Fruit fly (Drosophila melanogaster) whole organism, embryonic: Measurements from ENCODE around the gene CG15142.

Source experiments
- Awh ChIP-seq: fragments of 200-800 bp; sonication (Bioruptor generic); IDR thresholded peaks from 2 replicates; pipeline ENCODE4, ENCODE4 v1.3.6; 2022; ENCODE audit warnings: missing biosample characterization, missing genetic modification characterization
- BEAF-32 ChIP-seq: fragments of 200-800 bp; sonication (Bioruptor generic); optimal IDR thresholded peaks from 3 replicates; lab custom pipeline; 2017; ENCODE audit warnings: missing biosample characterization, missing genetic modification characterization, mild to moderate bottlenecking, moderate library complexity, missing genetic modification reagents
- Bdp1 ChIP-seq: fragments of 200-800 bp; sonication (Bioruptor generic); optimal IDR thresholded peaks from 3 replicates; lab custom pipeline; 2016; ENCODE audit warnings: missing biosample characterization, missing genetic modification characterization
- CG10431 ChIP-seq: fragments of 200-800 bp; sonication (Bioruptor generic); optimal IDR thresholded peaks from 3 replicates; lab custom pipeline; 2018; ENCODE audit warnings: missing biosample characterization, mild to moderate bottlenecking, missing genetic modification characterization
- CG10959 ChIP-seq: fragments of 200-800 bp; sonication (Bioruptor generic); IDR thresholded peaks from 2 replicates; pipeline ENCODE4 v1.3.6; 2022; ENCODE audit warnings: missing biosample characterization, missing genetic modification characterization
- CG11093 ChIP-seq: fragments of 200-800 bp; sonication (Bioruptor generic); IDR thresholded peaks from 3 replicates; pipeline ENCODE4 v1.3.6; 2022; ENCODE audit warnings: missing biosample characterization, missing genetic modification characterization
- CG12219 ChIP-seq: fragments of 200-800 bp; sonication (Bioruptor generic); optimal IDR thresholded peaks from 3 replicates; lab custom pipeline; 2018; ENCODE audit warnings: missing biosample characterization, mild to moderate bottlenecking, missing genetic modification characterization
- CG12236 ChIP-seq: fragments of 200-800 bp; sonication (Bioruptor generic); optimal IDR thresholded peaks from 2 replicates; lab custom pipeline; 2016; ENCODE audit warnings: missing biosample characterization, missing genetic modification characterization
- CG12942 ChIP-seq: fragments of 200-800 bp; sonication (Bioruptor generic); optimal IDR thresholded peaks from 3 replicates; lab custom pipeline; 2016; ENCODE audit warnings: missing biosample characterization, missing genetic modification characterization
- CG13424 ChIP-seq: fragments of 200-800 bp; sonication (Bioruptor generic); optimal IDR thresholded peaks from 2 replicates; lab custom pipeline; 2019; ENCODE audit warnings: missing biosample characterization, mild to moderate bottlenecking, missing genetic modification characterization, moderate library complexity
- CG13624 ChIP-seq: fragments of 200-800 bp; sonication (Bioruptor generic); optimal IDR thresholded peaks from 2 replicates; lab custom pipeline; 2016; ENCODE audit warnings: missing biosample characterization, missing genetic modification characterization
- CG13775 ChIP-seq: fragments of 200-800 bp; sonication (Bioruptor generic); optimal IDR thresholded peaks from 3 replicates; lab custom pipeline; 2017; ENCODE audit warnings: missing biosample characterization, mild to moderate bottlenecking, missing genetic modification characterization
- CG14710 ChIP-seq: fragments of 200-800 bp; sonication (Bioruptor generic); optimal IDR thresholded peaks from 3 replicates; lab custom pipeline; 2019; ENCODE audit warnings: missing biosample characterization, mild to moderate bottlenecking, missing genetic modification characterization, moderate library complexity
- CG1529 ChIP-seq: fragments of 200-800 bp; sonication (Bioruptor generic); optimal IDR thresholded peaks from 3 replicates; lab custom pipeline; 2018; ENCODE audit warnings: missing biosample characterization, missing genetic modification characterization
- CG15514 ChIP-seq: fragments of 200-800 bp; sonication (Bioruptor generic); optimal IDR thresholded peaks from 3 replicates; lab custom pipeline; 2017; ENCODE audit warnings: missing biosample characterization, missing genetic modification characterization, mild to moderate bottlenecking, moderate library complexity, missing genetic modification reagents
- CG15601 ChIP-seq: fragments of 200-800 bp; sonication (Bioruptor generic); optimal IDR thresholded peaks from 3 replicates; lab custom pipeline; 2019; ENCODE audit warnings: missing biosample characterization, mild to moderate bottlenecking, missing genetic modification characterization, moderate library complexity
- CG18476 ChIP-seq: fragments of 200-800 bp; sonication (Bioruptor generic); optimal IDR thresholded peaks from 2 replicates; lab custom pipeline; 2016; ENCODE audit warnings: missing biosample characterization, mild to moderate bottlenecking, missing genetic modification characterization
- CG18619 ChIP-seq: fragments of 200-800 bp; sonication (Bioruptor generic); optimal IDR thresholded peaks from 3 replicates; lab custom pipeline; 2017; ENCODE audit warnings: missing biosample characterization, mild to moderate bottlenecking, missing genetic modification characterization
- CG2889 ChIP-seq: fragments of 200-800 bp; sonication (Bioruptor generic); IDR thresholded peaks from 3 replicates; pipeline ENCODE4 v1.3.6; 2022; ENCODE audit warnings: missing biosample characterization, missing genetic modification characterization
- CG30403 ChIP-seq: fragments of 200-800 bp; sonication (Bioruptor generic); optimal IDR thresholded peaks from 3 replicates; lab custom pipeline; 2016; ENCODE audit warnings: missing biosample characterization, missing genetic modification characterization
- CG30431 ChIP-seq: fragments of 200-800 bp; sonication (Bioruptor generic); optimal IDR thresholded peaks from 2 replicates; lab custom pipeline; 2017; ENCODE audit warnings: missing biosample characterization, missing genetic modification characterization
- CG3065 ChIP-seq: fragments of 200-800 bp; sonication (Bioruptor generic); optimal IDR thresholded peaks from 2 replicates; lab custom pipeline; 2016; ENCODE audit warnings: missing biosample characterization, missing genetic modification characterization
- CG32532 ChIP-seq: fragments of 200-800 bp; sonication (Bioruptor generic); IDR thresholded peaks from 2 replicates; pipeline ENCODE4 v1.3.6; 2022; ENCODE audit warnings: missing biosample characterization, missing genetic modification characterization
- CG32772 ChIP-seq: fragments of 200-800 bp; sonication (Bioruptor generic); IDR thresholded peaks from 2 replicates; pipeline ENCODE4 v1.3.6; 2022; ENCODE audit warnings: missing biosample characterization, missing genetic modification characterization
- CG4617 ChIP-seq: fragments of 200-800 bp; sonication (Bioruptor generic); optimal IDR thresholded peaks from 3 replicates; lab custom pipeline; 2016; ENCODE audit warnings: missing biosample characterization, missing genetic modification characterization, borderline replicate concordance
- CG7372 ChIP-seq: fragments of 200-800 bp; sonication (Bioruptor generic); IDR thresholded peaks from 2 replicates; pipeline ENCODE4 v1.3.6; 2022; ENCODE audit warnings: missing biosample characterization, missing genetic modification characterization
- CG7786 ChIP-seq: fragments of 200-800 bp; sonication (Bioruptor generic); optimal IDR thresholded peaks from 2 replicates; lab custom pipeline; 2016; ENCODE audit warnings: missing biosample characterization, missing genetic modification characterization
- CTCF ChIP-seq: fragments of 200-800 bp; sonication (Bioruptor generic); optimal IDR thresholded peaks from 2 replicates; lab custom pipeline; 2017; ENCODE audit warnings: missing biosample characterization, mild to moderate bottlenecking, missing genetic modification characterization, moderate library complexity
- Drgx ChIP-seq: fragments of 200-800 bp; sonication (Bioruptor generic); IDR thresholded peaks from 2 replicates; pipeline ENCODE4 v1.3.6; 2022; ENCODE audit warnings: missing biosample characterization, missing genetic modification characterization
- Elba2 ChIP-seq: fragments of 200-800 bp; sonication (Bioruptor generic); optimal IDR thresholded peaks from 3 replicates; lab custom pipeline; 2016; ENCODE audit warnings: missing biosample characterization, missing genetic modification characterization
- HmgD ChIP-seq: fragments of 200-800 bp; sonication (Bioruptor generic); optimal IDR thresholded peaks from 3 replicates; lab custom pipeline; 2016; ENCODE audit warnings: missing biosample characterization, missing genetic modification characterization
- Hr78 ChIP-seq, 2 experiments: fragments of 200-800 bp in 1 of 2; fragments of >200 bp in 1 of 2; sonication (Bioruptor generic) in 1 of 2; optimal IDR thresholded peaks; 2 replicates each; lab custom pipeline; 2017 to 2019; ENCODE audit warnings: missing biosample characterization in 2 of 2, missing genetic modification characterization in 2 of 2, mild to moderate bottlenecking in 1 of 2, moderate library complexity in 1 of 2
- Nf-YC ChIP-seq: fragments of 200-800 bp; optimal IDR thresholded peaks from 3 replicates; lab custom pipeline; 2019; ENCODE audit warnings: missing biosample characterization, mild to moderate bottlenecking, missing genetic modification characterization, moderate library complexity
- Rx ChIP-seq: fragments of 200-800 bp; sonication (Bioruptor generic); IDR thresholded peaks from 2 replicates; pipeline ENCODE4 v1.3.6; 2022; ENCODE audit warnings: missing biosample characterization, missing genetic modification characterization
- YL-1 ChIP-seq: fragments of 200-800 bp; sonication (Bioruptor generic); optimal IDR thresholded peaks from 3 replicates; lab custom pipeline; 2017; ENCODE audit warnings: missing biosample characterization, mild to moderate bottlenecking, missing genetic modification characterization
- abd-A ChIP-seq: fragments of 200-800 bp; sonication (Bioruptor generic); optimal IDR thresholded peaks from 3 replicates; lab custom pipeline; 2019; ENCODE audit warnings: missing biosample characterization, mild to moderate bottlenecking, missing genetic modification characterization, moderate library complexity
- ac ChIP-seq: fragments of 200-800 bp; sonication (Bioruptor generic); optimal IDR thresholded peaks from 3 replicates; lab custom pipeline; 2017; ENCODE audit warnings: missing biosample characterization, mild to moderate bottlenecking, missing genetic modification characterization
- ase ChIP-seq: fragments of 200-800 bp; sonication (Bioruptor generic); IDR thresholded peaks from 3 replicates; pipeline ENCODE4 v1.3.6; 2022; ENCODE audit warnings: missing biosample characterization, missing genetic modification characterization
- bcd ChIP-seq: fragments of 200-800 bp; sonication (Bioruptor generic); optimal IDR thresholded peaks from 2 replicates; lab custom pipeline; 2017; ENCODE audit warnings: missing biosample characterization, mild to moderate bottlenecking, missing genetic modification characterization
- bsh ChIP-seq, 2 experiments: fragments of 200-800 bp; sonication (Bioruptor generic); optimal IDR thresholded peaks; 2 replicates each; lab custom pipeline; 2017 to 2018; ENCODE audit warnings: mild to moderate bottlenecking in 2 of 2, missing biosample characterization in 2 of 2, missing genetic modification characterization in 2 of 2, moderate library complexity in 1 of 2
- cg ChIP-seq: fragments of 200-800 bp; sonication (Bioruptor generic); optimal IDR thresholded peaks from 3 replicates; lab custom pipeline; 2019; ENCODE audit warnings: missing biosample characterization, mild to moderate bottlenecking, missing genetic modification characterization, moderate library complexity
- chm ChIP-seq: fragments of 200-800 bp; sonication (Bioruptor generic); IDR thresholded peaks from 2 replicates; pipeline ENCODE4 v1.3.6; 2022; ENCODE audit warnings: missing biosample characterization, missing genetic modification characterization
- dmrt11E ChIP-seq: fragments of 200-800 bp; sonication (Bioruptor generic); optimal IDR thresholded peaks from 3 replicates; lab custom pipeline; 2018; ENCODE audit warnings: missing biosample characterization, mild to moderate bottlenecking, missing genetic modification characterization, moderate library complexity
- eyg ChIP-seq: fragments of 200-800 bp; sonication (Bioruptor generic); optimal IDR thresholded peaks from 3 replicates; lab custom pipeline; 2016; ENCODE audit warnings: missing biosample characterization, missing genetic modification characterization
- fru ChIP-seq: fragments of >200 bp; optimal IDR thresholded peaks from 2 replicates; lab custom pipeline; 2017
- fu2 ChIP-seq: fragments of 200-800 bp; sonication (Bioruptor generic); optimal IDR thresholded peaks from 2 replicates; lab custom pipeline; 2016; ENCODE audit warnings: missing biosample characterization, missing genetic modification characterization
- insv ChIP-seq, 2 experiments: fragments of 200-800 bp; sonication (Bioruptor generic); optimal IDR thresholded peaks; 3 replicates each; lab custom pipeline; 2016 to 2018; ENCODE audit warnings: missing biosample characterization in 2 of 2, missing genetic modification characterization in 2 of 2
- kah ChIP-seq: fragments of 200-800 bp; sonication (Bioruptor generic); optimal IDR thresholded peaks from 2 replicates; lab custom pipeline; 2018; ENCODE audit warnings: missing biosample characterization, mild to moderate bottlenecking, missing genetic modification characterization
- pros ChIP-seq: fragments of 200-800 bp; sonication (Bioruptor generic); optimal IDR thresholded peaks from 3 replicates; lab custom pipeline; 2019; ENCODE audit warnings: missing biosample characterization, mild to moderate bottlenecking, missing genetic modification characterization, moderate library complexity
- ro ChIP-seq: fragments of 200-800 bp; sonication (Bioruptor generic); IDR thresholded peaks from 2 replicates; pipeline ENCODE4 v1.3.6; 2022; ENCODE audit warnings: missing biosample characterization, missing genetic modification characterization

The CG15142 gene

DNA sequence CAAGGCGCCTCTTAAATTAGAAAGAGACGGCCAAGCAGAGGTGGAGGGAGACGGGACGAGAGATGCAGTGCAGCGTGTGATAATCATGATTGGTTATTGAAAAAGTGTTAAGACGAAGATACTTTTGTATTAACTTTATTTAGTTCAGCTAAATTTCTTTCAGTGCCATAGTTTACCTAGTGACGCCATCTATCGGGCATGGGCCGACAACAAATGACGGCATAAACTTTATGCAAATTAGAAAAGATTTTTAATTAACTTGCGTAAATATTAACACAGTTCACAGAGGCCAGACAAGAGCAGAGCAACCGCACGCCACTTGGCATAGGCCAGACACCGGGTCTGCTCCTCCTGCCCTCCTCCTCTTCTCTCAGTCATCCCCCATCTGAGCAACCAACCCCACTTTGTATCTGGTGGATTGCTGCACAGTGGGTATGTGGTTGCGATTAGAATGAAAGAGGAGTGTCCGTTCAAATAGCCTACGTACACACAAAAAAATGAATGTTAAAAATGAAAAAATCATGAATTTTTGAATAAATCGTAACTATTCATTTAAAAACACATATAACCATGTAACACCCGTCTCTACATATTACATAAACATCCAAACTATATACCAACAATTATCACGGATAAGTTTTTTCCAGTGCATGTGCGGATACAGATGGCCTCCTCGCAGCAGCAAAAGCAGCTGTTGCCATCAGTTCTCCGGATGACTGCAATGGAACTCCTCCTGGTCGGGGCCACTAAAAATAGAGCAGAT is 32.5 kb downstream of the CG15142 start (continued):
- peak; percentile 82 for TF ChIP-seq dmrt11E
- no peak for TF ChIP-seq insv (GFP tag; optimal IDR thresholded peaks at IDR 0.05; lab: Kevin White, UChicago)
- TF ChIP-seq CTCF (GFP tag; lab: Kevin White, UChicago) = peak; percentile 85
- peak; percentile 59; the same call in 2 of the 3 replicates for TF ChIP-seq CG11093 (GFP tag; lab: Robert Waterston, UW)
- TF ChIP-seq eyg = peak; percentile 62
- TF ChIP-seq abd-A (tag; lab: Kevin White, UChicago) = peak; percentile 77
- peak; percentile 71 for TF ChIP-seq CG30431 (GFP tag; lab: Kevin White, UChicago)
- TF ChIP-seq CG15514 (GFP tag; lab: Kevin White, UChicago) = peak; percentile 54
- peak; percentile 77 for TF ChIP-seq CG32772 (GFP tag; lab: Robert Waterston, UW)
- no peak for TF ChIP-seq cg (GFP tag; lab: Kevin White, UChicago)
- TF ChIP-seq Elba2 (GFP tag; lab: Kevin White, UChicago) = no peak
- peak; percentile 87 for TF ChIP-seq CG13424 (tag; lab: Kevin White, UChicago)
- TF ChIP-seq CG18476 (GFP tag; lab: Kevin White, UChicago) = peak; percentile 58
- TF ChIP-seq chm = no peak
- TF ChIP-seq pros (GFP tag; lab: Kevin White, UChicago) = no peak
- peak; percentile 71 for TF ChIP-seq CG10959
- TF ChIP-seq CG2889 = peak; percentile 61; the same call in 2 of the 3 replicates
- peak; percentile 76 for TF ChIP-seq CG1529
- TF ChIP-seq fru (lab: Kevin White, UChicago) = no peak
- peak; percentile 60 for TF ChIP-seq ase
- peak; percentile 54 for TF ChIP-seq ac (GFP tag; lab: Kevin White, UChicago)
- TF ChIP-seq CG12219 (GFP tag; lab: Kevin White, UChicago) = peak; percentile 82
- peak; percentile 62; the same call in 1 of the 2 replicates for TF ChIP-seq Awh (GFP tag; lab: Robert Waterston, UW)
- TF ChIP-seq CG32532 (GFP tag; lab: Robert Waterston, UW) = peak; percentile 72
- TF ChIP-seq Nf-YC (tag; lab: Kevin White, UChicago) = no peak
- peak; percentile 50 for TF ChIP-seq HmgD (GFP tag; lab: Kevin White, UChicago)
- peak; percentile 61 for TF ChIP-seq fu2 (GFP tag; lab: Kevin White, UChicago)
- TF ChIP-seq CG3065 (GFP tag; lab: Kevin White, UChicago) = peak; percentile 20
- TF ChIP-seq kah (GFP tag; lab: Kevin White, UChicago) = peak; percentile 77
- peak; percentile 60 to 92 for TF ChIP-seq bsh (GFP tag; optimal IDR thresholded peaks at IDR 0.05; lab: Kevin White, UChicago)
- TF ChIP-seq ro (GFP tag; lab: Robert Waterston, UW) = peak; percentile 46; the same call in 1 of the 2 replicates
- TF ChIP-seq CG14710 (tag; lab: Kevin White, UChicago) = peak; percentile 84
- TF ChIP-seq CG18619 (GFP tag; lab: Kevin White, UChicago) = peak; percentile 70
- TF ChIP-seq CG4617 (GFP tag; lab: Kevin White, UChicago) = peak; percentile 38
- TF ChIP-seq bcd = peak; percentile 75
- peak; percentile 67 for TF ChIP-seq CG7372 (GFP tag; lab: Robert Waterston, UW)
- peak; percentile 46 for TF ChIP-seq CG10431
- TF ChIP-seq Hr78 (GFP tag; optimal IDR thresholded peaks at IDR 0.05; lab: Kevin White, UChicago) = no peak
- TF ChIP-seq BEAF-32 (GFP tag; lab: Kevin White, UChicago) = no peak
- peak; percentile 88 for TF ChIP-seq Drgx
- TF ChIP-seq Bdp1 (GFP tag; lab: Kevin White, UChicago) = peak; percentile 59
- TF ChIP-seq YL-1 (GFP tag; lab: Kevin White, UChicago) = no peak
- peak; percentile 72 for TF ChIP-seq CG12942 (GFP tag; lab: Kevin White, UChicago)
- TF ChIP-seq CG12236 (GFP tag; lab: Kevin White, UChicago) = peak; percentile 75
- TF ChIP-seq CG13624 (GFP tag; lab: Kevin White, UChicago) = peak; percentile 77
- peak; percentile 73 for TF ChIP-seq CG13775
- TF ChIP-seq CG7786 (GFP tag; lab: Kevin White, UChicago) = peak; percentile 78
- TF ChIP-seq CG30403 (GFP tag; lab: Kevin White, UChicago) = peak; percentile 81
- TF ChIP-seq Rx (GFP tag; lab: Robert Waterston, UW) = peak; percentile 69
- peak; percentile 83 for TF ChIP-seq CG15601 (tag; lab: Kevin White, UChicago)
